Worm (Caenorhabditis elegans): Measurements from ENCODE around the gene ZK546.2.

The ZK546.2 gene

DNA sequence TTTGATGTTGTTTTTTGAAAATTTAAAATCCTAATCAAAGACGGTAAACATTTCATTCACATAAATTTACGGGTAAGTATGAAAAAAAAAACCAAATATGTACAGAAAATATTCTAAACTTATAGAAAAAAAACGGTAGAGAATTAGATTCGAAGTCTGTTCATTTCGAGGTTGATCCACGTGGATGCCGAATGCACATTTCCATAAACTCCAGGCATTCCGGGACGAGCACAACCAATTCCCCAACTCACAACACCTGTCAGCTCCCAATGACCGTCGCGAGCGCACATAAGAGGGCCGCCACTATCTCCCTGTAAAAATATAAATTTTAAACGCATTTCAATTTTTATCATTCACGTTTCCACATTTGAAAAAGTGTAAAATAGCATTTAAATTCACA is 2.3 kb downstream of the ZK546.2 start:
- TF ChIP-seq hlh-15 (tag; optimal IDR thresholded peaks at IDR 0.05) (no peak), ceh-6 (GFP tag; optimal IDR thresholded peaks at IDR 0.05) (no peak), lim-6 (tag; optimal IDR thresholded peaks at IDR 0.05) (no peak), pax-1 (tag; optimal IDR thresholded peaks at IDR 0.05) (no peak), fkh-6 (tag; optimal IDR thresholded peaks at IDR 0.05) (no peak), unc-42 (tag; optimal IDR thresholded peaks at IDR 0.05) (no peak), madf-2 (tag; optimal IDR thresholded peaks at IDR 0.05) (no peak), ceh-48 (tag; optimal IDR thresholded peaks at IDR 0.05) (no peak), ama-1 (optimal IDR thresholded peaks at IDR 0.05) (no peak), ceh-30 (tag; optimal IDR thresholded peaks at IDR 0.05) (no peak), hlh-13 (GFP tag; optimal IDR thresholded peaks at IDR 0.05) (no peak), ahr-1 (tag; optimal IDR thresholded peaks at IDR 0.05) (no peak), F13H6.1 (tag; optimal IDR thresholded peaks at IDR 0.05) (no peak)

DNA sequence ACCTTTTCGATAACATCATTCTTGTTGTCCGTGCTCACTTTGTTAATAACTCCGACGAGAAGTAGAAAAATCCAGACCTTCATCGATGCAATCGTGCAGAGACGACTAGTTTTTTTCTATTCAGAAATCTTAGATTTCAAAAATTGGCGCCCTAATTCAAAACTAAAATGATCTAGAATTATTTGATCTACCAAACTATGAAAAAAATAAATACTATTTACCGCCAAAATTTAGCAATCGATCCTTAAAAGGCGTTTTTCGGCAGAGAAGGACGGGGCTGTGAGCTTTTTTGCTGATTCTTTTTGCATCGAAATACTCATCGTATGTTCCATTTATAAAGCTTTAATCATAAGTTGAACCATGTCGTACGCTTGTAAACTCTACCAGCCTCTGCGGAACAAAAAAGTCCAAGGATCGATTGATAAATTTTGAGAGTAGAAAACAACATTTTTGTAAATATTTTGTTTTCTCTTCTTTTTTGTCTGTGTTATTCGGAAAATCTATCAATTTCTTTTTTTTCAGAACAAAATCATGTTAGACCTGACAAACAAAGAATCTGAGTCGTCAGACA is 3.6 kb downstream of the ZK546.2 start, which contains the start of the genes try-1 and zyg-12:
TSS of gene try-1 (minus strand) at position 148 of the 571 bp plus-strand sequence.
TSS of gene zyg-12 (plus strand) at position 521 of the 571 bp plus-strand sequence.
- TF ChIP-seq K02D7.2 (tag; optimal IDR thresholded peaks at IDR 0.05) (no peak), sox-4 (tag; optimal IDR thresholded peaks at IDR 0.05) (no peak), hlh-30 (tag; optimal IDR thresholded peaks at IDR 0.05; ENCODE audit: insufficient read depth) (no peak), ceh-14 (tag; optimal IDR thresholded peaks at IDR 0.05) (no peak), T23F11.4 (GFP tag; optimal IDR thresholded peaks at IDR 0.05) (no peak), C38D4.7 (GFP tag; optimal IDR thresholded peaks at IDR 0.05) (no peak), ceh-18 (tag; optimal IDR thresholded peaks at IDR 0.05) (no peak), ceh-48 (tag; optimal IDR thresholded peaks at IDR 0.05) (no peak), gmeb-2 (tag; optimal IDR thresholded peaks at IDR 0.05) (no peak), nhr-232 (tag; optimal IDR thresholded peaks at IDR 0.05) (no peak), ceh-30 (tag; optimal IDR thresholded peaks at IDR 0.05) (no peak), elt-4 (tag; optimal IDR thresholded peaks at IDR 0.05) (no peak)

DNA sequence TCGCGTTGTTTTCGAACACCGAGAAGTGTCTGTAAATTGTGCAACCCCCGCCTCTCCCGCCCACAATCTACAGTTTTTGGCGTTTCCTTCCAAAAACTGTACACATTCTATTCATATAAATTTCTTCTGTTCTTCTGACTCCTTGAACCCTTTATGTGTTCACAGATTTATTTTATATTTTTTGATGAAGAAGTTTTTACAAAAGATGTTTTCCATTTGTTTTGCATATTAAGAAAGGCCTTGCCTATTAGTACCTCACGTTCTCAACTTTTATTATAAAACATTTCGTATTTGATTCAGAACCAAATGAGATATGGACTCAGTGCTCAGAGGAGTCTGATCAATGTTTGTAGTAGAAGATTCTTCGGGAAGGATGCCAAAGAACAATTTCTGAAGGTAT is 7.5 kb downstream of the ZK546.2 start, which contains the start of gene ndx-3:
TSS of gene ndx-3 (plus strand) at position 301 of the 400 bp plus-strand sequence.
- TF ChIP-seq madf-2 (tag; optimal IDR thresholded peaks at IDR 0.05) (no peak), ceh-9 (tag; optimal IDR thresholded peaks at IDR 0.05) (no peak), ahr-1 (tag; optimal IDR thresholded peaks at IDR 0.05) (no peak), fax-1 (tag; optimal IDR thresholded peaks at IDR 0.05) (no peak), sox-4 (tag; optimal IDR thresholded peaks at IDR 0.05) (no peak), K09A11.1 (tag; optimal IDR thresholded peaks at IDR 0.05; ENCODE audit: insufficient read depth) (no peak), unc-42 (tag; optimal IDR thresholded peaks at IDR 0.05) (no peak), unc-55 (GFP tag; optimal IDR thresholded peaks at IDR 0.05) (no peak), pat-9 (tag; optimal IDR thresholded peaks at IDR 0.05) (no peak), elt-4 (tag; optimal IDR thresholded peaks at IDR 0.05) (no peak), eyg-1 (tag; optimal IDR thresholded peaks at IDR 0.05) (no peak), sox-2 (GFP tag; IDR thresholded peaks at IDR 0.05) (no peak), hlh-8 (tag; optimal IDR thresholded peaks at IDR 0.05) (no peak), che-1 (tag; optimal IDR thresholded peaks at IDR 0.05) (no peak), tbx-7 (tag; optimal IDR thresholded peaks at IDR 0.05) (no peak), lim-6 (tag; optimal IDR thresholded peaks at IDR 0.05) (no peak), sdc-2 (tag; optimal IDR thresholded peaks at IDR 0.05) (no peak)

DNA sequence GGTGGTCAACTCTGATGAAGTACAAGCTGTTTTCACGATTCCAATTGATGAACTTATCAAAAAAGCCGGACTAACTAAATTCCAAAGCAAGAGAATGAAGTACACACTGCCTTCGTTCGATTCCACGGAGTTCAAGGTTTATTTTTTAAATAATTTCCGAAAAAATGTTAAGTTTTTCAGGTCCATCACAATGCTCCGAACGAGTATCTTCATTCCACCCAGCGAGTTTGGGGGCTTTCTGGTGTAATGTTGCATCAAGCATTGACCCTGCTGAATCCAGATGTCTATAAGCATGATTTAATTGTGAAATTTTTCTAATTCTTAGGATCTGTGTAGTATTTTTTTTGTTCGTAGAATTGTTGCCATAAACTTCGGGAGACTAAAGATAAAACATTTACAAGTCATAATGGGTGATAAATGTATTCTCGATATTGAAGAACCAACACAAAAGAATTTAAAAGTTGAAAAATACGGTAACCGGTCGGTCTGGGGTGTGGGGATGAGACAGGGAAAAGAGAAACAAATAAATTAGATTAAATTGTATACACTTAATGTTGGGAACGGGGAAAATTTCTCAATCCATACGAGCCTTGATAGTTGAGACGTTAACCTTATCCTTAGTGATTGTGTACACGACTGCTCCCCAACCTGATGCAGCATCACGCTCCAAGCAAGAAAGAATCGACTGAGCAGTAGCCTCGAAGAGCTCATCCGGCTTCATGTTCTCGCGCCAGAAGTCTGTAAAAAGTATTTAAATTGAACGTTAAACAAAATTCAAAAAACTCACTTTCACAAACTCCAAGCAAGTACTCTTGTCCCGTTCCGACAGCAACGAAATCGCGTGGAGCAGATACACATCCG is 8.5 kb downstream of the ZK546.2 start:
- no peak for TF ChIP-seq nfya-1 (tag; optimal IDR thresholded peaks at IDR 0.05)
- no peak for TF ChIP-seq unc-3 (GFP tag; conservative IDR thresholded peaks at IDR 0.05)
- no peak for TF ChIP-seq unc-3 (tag; optimal IDR thresholded peaks at IDR 0.05)
- TF ChIP-seq hlh-13 (GFP tag; optimal IDR thresholded peaks at IDR 0.05), result no peak
- no peak for TF ChIP-seq ttx-3 (tag; optimal IDR thresholded peaks at IDR 0.05)
- no peak for TF ChIP-seq ztf-16 (tag; optimal IDR thresholded peaks at IDR 0.05)
- no peak for TF ChIP-seq fkh-10 (GFP tag; optimal IDR thresholded peaks at IDR 0.05)
- no peak for TF ChIP-seq syd-9 (tag; optimal IDR thresholded peaks at IDR 0.05)
